Worm (Caenorhabditis elegans): ENCODE data around the gene C02E7.8.

DNA sequence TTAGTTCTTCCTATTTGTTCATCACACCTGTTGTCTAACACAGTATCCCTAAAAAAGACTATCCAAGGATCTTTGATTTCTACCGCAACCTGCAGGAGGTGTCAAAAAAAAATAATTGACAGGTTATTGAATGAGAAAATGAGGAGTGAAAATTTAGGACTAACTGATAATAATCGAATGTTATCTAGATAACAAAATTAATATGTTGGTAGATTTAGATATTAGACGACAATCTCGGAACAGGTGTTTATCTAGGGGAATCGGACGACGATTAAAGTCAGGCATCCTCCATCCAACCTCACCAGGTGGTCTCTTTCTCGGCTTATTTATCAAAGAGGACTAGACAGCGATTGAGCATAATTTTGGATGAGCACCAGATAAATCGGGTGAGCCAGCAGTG, 48.2 kb upstream of the C02E7.8 start:
- TF ChIP-seq lsy-2 (tag; optimal IDR thresholded peaks at IDR 0.05): no peak
- TF ChIP-seq nhr-237 (tag; optimal IDR thresholded peaks at IDR 0.05): no peak
- no peak for TF ChIP-seq ama-1 (optimal IDR thresholded peaks at IDR 0.05)
- no peak for TF ChIP-seq fos-1 (tag; optimal IDR thresholded peaks at IDR 0.05)
- no peak for TF ChIP-seq ceh-44 (GFP tag; IDR thresholded peaks at IDR 0.05)
- no peak for TF ChIP-seq lir-3 (tag; optimal IDR thresholded peaks at IDR 0.05)
- TF ChIP-seq zag-1 (tag; optimal IDR thresholded peaks at IDR 0.05): no peak
- no peak for TF ChIP-seq pqm-1 (tag; optimal IDR thresholded peaks at IDR 0.05)

All from whole organism, L4 larva.